Worm (Caenorhabditis elegans) whole organism, L3 larva: ENCODE data around the gene tbx-33.

Source experiments
- egl-5 ChIP-seq: fragments of 150-350 bp; optimal IDR thresholded peaks from 2 replicates; lab custom pipeline; 2017; ENCODE audit warnings: missing biosample characterization, missing genetic modification reagents, missing genetic modification characterization, inconsistent platforms
- eor-1 ChIP-seq, 2 experiments: fragments of 150-350 bp; optimal IDR thresholded peaks; 2 replicates each; lab custom pipeline; 2014 to 2018; ENCODE audit warnings: missing biosample characterization in 2 of 2, missing genetic modification characterization in 2 of 2
- fkh-2 ChIP-seq: fragments of 150-350 bp; optimal IDR thresholded peaks from 2 replicates; lab custom pipeline; 2014; ENCODE audit warnings: missing biosample characterization, missing genetic modification reagents, missing genetic modification characterization
- fos-1 ChIP-seq: fragments of 150-350 bp; optimal IDR thresholded peaks from 2 replicates; lab custom pipeline; 2014; ENCODE audit warnings: missing biosample characterization, missing genetic modification characterization
- lin-39 ChIP-seq: fragments of 150-350 bp; optimal IDR thresholded peaks from 2 replicates; lab custom pipeline; 2018; ENCODE audit warnings: missing biosample characterization, missing genetic modification reagents, missing genetic modification characterization
- nhr-76 ChIP-seq: fragments of 150-350 bp; sonication (generic microtip); optimal IDR thresholded peaks from 5 replicates; lab custom pipeline; 2014; ENCODE audit warnings: missing biosample characterization, missing genetic modification characterization
- pqm-1 ChIP-seq: fragments of 150-350 bp; optimal IDR thresholded peaks from 2 replicates; lab custom pipeline; 2017; ENCODE audit warnings: missing biosample characterization, missing genetic modification characterization, inconsistent platforms
- snpc-4 ChIP-seq: fragments of 150-350 bp; optimal IDR thresholded peaks from 2 replicates; lab custom pipeline; 2014; ENCODE audit warnings: missing biosample characterization, missing genetic modification characterization
- tbx-2 ChIP-seq: sonication (generic microtip); optimal IDR thresholded peaks from 2 replicates; lab custom pipeline; 2016; ENCODE audit warnings: mild to moderate bottlenecking, missing genetic modification characterization, missing compliant biosample characterization
- unc-62 ChIP-seq: fragments of 150-350 bp; sonication (generic microtip); optimal IDR thresholded peaks from 4 replicates; lab custom pipeline; 2014; ENCODE audit warnings: missing biosample characterization, missing genetic modification reagents, missing genetic modification characterization

- TF ChIP-seq egl-5 (no peak), lin-39 (tag; lab: Kevin White, UChicago) (no peak), fkh-2 (tag; lab: Kevin White, UChicago) (no peak), unc-62 (GFP tag; lab: Kevin White, UChicago) (no peak), eor-1 (tag; optimal IDR thresholded peaks at IDR 0.05; lab: Kevin White, UChicago) (no peak), snpc-4 (no peak), nhr-76 (tag; lab: Kevin White, UChicago) (no peak), pqm-1 (tag; lab: Kevin White, UChicago) (no peak), tbx-2 (tag; lab: Kevin White, UChicago) (no peak), fos-1 (tag; lab: Kevin White, UChicago) (no peak)
Measured at ce11 chrIII:11656389-11656788, 19.7 kb upstream of the tbx-33 start.
